Worm (Caenorhabditis elegans): Measurements from ENCODE around the gene dhs-18.

dhs-18 gene

ce11 chrV:11078104-11078724 lies 31.6 kb upstream of the dhs-18 start, which contains the start of gene act-2 (continued):
- TF ChIP-seq dpl-1 (GFP tag; optimal IDR thresholded peaks at IDR 0.05): peak; percentile 93
- TF ChIP-seq nhr-6 (tag; optimal IDR thresholded peaks at IDR 0.05): peak; percentile 61
- TF ChIP-seq egl-43 (GFP tag; IDR thresholded peaks at IDR 0.05): 0 out of 2 replicates have a peak, but pooled peaks have one; percentile 33
- TF ChIP-seq ztf-7 (tag; optimal IDR thresholded peaks at IDR 0.05): no peak
- TF ChIP-seq spr-3 (GFP tag; optimal IDR thresholded peaks at IDR 0.05): no peak
- TF ChIP-seq daf-8 (GFP tag; IDR thresholded peaks at IDR 0.05): no peak
- no peak for TF ChIP-seq nhr-237 (tag; optimal IDR thresholded peaks at IDR 0.05)
- peak; percentile 76 for TF ChIP-seq mes-2 (tag; optimal IDR thresholded peaks at IDR 0.05; ENCODE audit: poor library complexity, severe bottlenecking)
- TF ChIP-seq lin-38 (GFP tag; IDR thresholded peaks at IDR 0.05): peak; percentile 94
- no peak; the same call in 1 of the 2 replicates for TF ChIP-seq set-16 (GFP tag; IDR thresholded peaks at IDR 0.05)
- peak; percentile 9 for TF ChIP-seq zfp-2 (tag; optimal IDR thresholded peaks at IDR 0.05)
- TF ChIP-seq R02D3.7 (tag; optimal IDR thresholded peaks at IDR 0.05): no peak
- no peak for TF ChIP-seq zip-2 (tag; optimal IDR thresholded peaks at IDR 0.05)
- TF ChIP-seq lin-13 (GFP tag; optimal IDR thresholded peaks at IDR 0.05): peak; percentile 28
- no peak for TF ChIP-seq nhr-42 (GFP tag; IDR thresholded peaks at IDR 0.05)
- TF ChIP-seq ztf-11 (tag; optimal IDR thresholded peaks at IDR 0.05): no peak
- TF ChIP-seq jun-1 (tag; optimal IDR thresholded peaks at IDR 0.05): no peak
- TF ChIP-seq cey-2 (tag; optimal IDR thresholded peaks at IDR 0.05; ENCODE audit: borderline replicate concordance, insufficient read depth): no peak
- no peak for TF ChIP-seq zip-11 (GFP tag; IDR thresholded peaks at IDR 0.05)
- no peak for TF ChIP-seq ZK337.2 (GFP tag; IDR thresholded peaks at IDR 0.05)
- TF ChIP-seq ceh-62 (tag; optimal IDR thresholded peaks at IDR 0.05): no peak
- TF ChIP-seq nhr-41 (GFP tag; IDR thresholded peaks at IDR 0.05): no peak
- no peak for TF ChIP-seq lir-3 (tag; optimal IDR thresholded peaks at IDR 0.05)
- no peak for TF ChIP-seq attf-4 (tag; optimal IDR thresholded peaks at IDR 0.05)
- peak; percentile 37 for TF ChIP-seq spr-1 (tag; optimal IDR thresholded peaks at IDR 0.05)
- no peak for TF ChIP-seq zag-1 (tag; optimal IDR thresholded peaks at IDR 0.05)
- peak; percentile 72 for TF ChIP-seq rbr-2 (tag; optimal IDR thresholded peaks at IDR 0.05)
- no peak for TF ChIP-seq dmd-9 (GFP tag; IDR thresholded peaks at IDR 0.05)
- TF ChIP-seq F44E2.7 (GFP tag; IDR thresholded peaks at IDR 0.05): no peak
- TF ChIP-seq nhr-111 (GFP tag; optimal IDR thresholded peaks at IDR 0.05): no peak
- peak; percentile 78 for TF ChIP-seq dve-1 (tag; optimal IDR thresholded peaks at IDR 0.05; ENCODE audit: insufficient read depth)
- TF ChIP-seq vab-7 (GFP tag; IDR thresholded peaks at IDR 0.05): peak; percentile 42; the same call in 1 of the 2 replicates
- peak; percentile 89 for TF ChIP-seq nhr-25 (tag; optimal IDR thresholded peaks at IDR 0.05; ENCODE audit: borderline replicate concordance, insufficient read depth)
- TF ChIP-seq unc-62 (GFP tag; optimal IDR thresholded peaks at IDR 0.05 in 1 of 2): no peak
- no peak for TF ChIP-seq unc-62 (tag; optimal IDR thresholded peaks at IDR 0.05)
- TF ChIP-seq nhr-10 (tag; optimal IDR thresholded peaks at IDR 0.05): no peak
- TF ChIP-seq ceh-28 (tag; optimal IDR thresholded peaks at IDR 0.05): no peak
- TF ChIP-seq saeg-2 (GFP tag; IDR thresholded peaks at IDR 0.05): no peak
- peak; percentile 97 for TF ChIP-seq aha-1 (tag)
- TF ChIP-seq ZK546.5 (tag; optimal IDR thresholded peaks at IDR 0.05): no peak
- TF ChIP-seq T20F7.1 (GFP tag; optimal IDR thresholded peaks at IDR 0.05): peak; percentile 47
- peak; percentile 59; the same call in 1 of the 2 replicates for TF ChIP-seq madf-9 (GFP tag; conservative IDR thresholded peaks at IDR 0.05)
- no peak for TF ChIP-seq fos-1 (tag; optimal IDR thresholded peaks at IDR 0.05)
- no peak for TF ChIP-seq snpc-1.2 (GFP tag; IDR thresholded peaks at IDR 0.05)
- TF ChIP-seq lsy-2 (tag; optimal IDR thresholded peaks at IDR 0.05): peak in 1 of 2 experiments; percentile 84
- no peak for TF ChIP-seq skn-1 (tag; optimal IDR thresholded peaks at IDR 0.05)
- TF ChIP-seq duxl-1 (tag; optimal IDR thresholded peaks at IDR 0.05; ENCODE audit: poor library complexity): peak; percentile 10
- no peak for TF ChIP-seq T26A8.4 (GFP tag; IDR thresholded peaks at IDR 0.05)
- no peak for TF ChIP-seq F37D6.2 (tag; optimal IDR thresholded peaks at IDR 0.05)
- no peak for TF ChIP-seq nhr-102 (tag; optimal IDR thresholded peaks at IDR 0.05)
- TF ChIP-seq F26F4.8 (GFP tag; conservative IDR thresholded peaks at IDR 0.05): no peak
